Worm (Caenorhabditis elegans): ENCODE results near the gene vgln-1.

vgln-1 gene

ce11 chrII:9934570-9934969 is 43.7 kb upstream of the vgln-1 start (continued):
- 0 out of 2 replicates have a peak, but pooled peaks have one; percentile 10 for TF ChIP-seq Y53G8AR.9 (GFP tag; conservative IDR thresholded peaks at IDR 0.05)
- no peak for TF ChIP-seq cebp-1 (GFP tag; IDR thresholded peaks at IDR 0.05)
- no peak for TF ChIP-seq cebp-1 (tag; optimal IDR thresholded peaks at IDR 0.05)
- TF ChIP-seq dpff-1 (tag; optimal IDR thresholded peaks at IDR 0.05) = no peak
- peak; percentile 71; the same call in 1 of the 2 replicates for TF ChIP-seq madf-3 (GFP tag; IDR thresholded peaks at IDR 0.05)
- TF ChIP-seq mel-28 (tag; optimal IDR thresholded peaks at IDR 0.05; ENCODE audit: borderline replicate concordance) = no peak

- TF ChIP-seq madf-6 (GFP tag; IDR thresholded peaks at IDR 0.05) (no peak), F52B5.7 (tag; optimal IDR thresholded peaks at IDR 0.05) (peak; percentile 20), die-1 (tag; optimal IDR thresholded peaks at IDR 0.05) (peak; percentile 40), unc-62 (GFP tag; optimal IDR thresholded peaks at IDR 0.05) (no peak), dpff-1 (tag; optimal IDR thresholded peaks at IDR 0.05) (peak; percentile 72), lin-26 (GFP tag; IDR thresholded peaks at IDR 0.05) (peak; percentile 54; the same call in 1 of the 2 replicates), ceh-79 (tag; optimal IDR thresholded peaks at IDR 0.05) (peak; percentile 48), pbrm-1 (GFP tag; IDR thresholded peaks at IDR 0.05) (0 out of 2 replicates have a peak, but pooled peaks have one; percentile 14), ets-4 (GFP tag; optimal IDR thresholded peaks at IDR 0.05) (no peak), snpc-1.3 (tag; optimal IDR thresholded peaks at IDR 0.05; ENCODE audit: insufficient read depth) (no peak), Y53G8AR.9 (GFP tag; conservative IDR thresholded peaks at IDR 0.05) (no peak; the same call in 1 of the 2 replicates), sptf-2 (GFP tag; optimal IDR thresholded peaks at IDR 0.05) (no peak), hsf-1 (GFP tag; IDR thresholded peaks at IDR 0.05) (0 out of 2 replicates have a peak, but pooled peaks have one; percentile 20), dox-1 (GFP tag; IDR thresholded peaks at IDR 0.05) (no peak), let-607 (tag; optimal IDR thresholded peaks at IDR 0.05) (no peak), B0336.3 (GFP tag; IDR thresholded peaks at IDR 0.05) (0 out of 2 replicates have a peak, but pooled peaks have one; percentile 22), efl-1 (GFP tag; optimal IDR thresholded peaks at IDR 0.05) (no peak), xnd-1 (tag; optimal IDR thresholded peaks at IDR 0.05) (no peak), ztf-6 (GFP tag; IDR thresholded peaks at IDR 0.05) (no peak), nhr-80 (tag; optimal IDR thresholded peaks at IDR 0.05) (peak; percentile 18), ceh-58 (GFP tag; IDR thresholded peaks at IDR 0.05) (no peak), athp-1 (tag; optimal IDR thresholded peaks at IDR 0.05) (no peak), tlf-1 (GFP tag; optimal IDR thresholded peaks at IDR 0.05) (peak; percentile 64), ztf-3 (GFP tag; optimal IDR thresholded peaks at IDR 0.05) (no peak), F23B12.7 (tag; optimal IDR thresholded peaks at IDR 0.05; ENCODE audit: insufficient read depth) (peak; percentile 2), atf-7 (tag; optimal IDR thresholded peaks at IDR 0.05) (peak; percentile 11), mel-28 (tag; optimal IDR thresholded peaks at IDR 0.05; ENCODE audit: borderline replicate concordance) (no peak), C17E4.6 (GFP tag; IDR thresholded peaks at IDR 0.05) (no peak), akir-1 (GFP tag; optimal IDR thresholded peaks at IDR 0.05) (no peak), let-526 (GFP tag; IDR thresholded peaks at IDR 0.05) (no peak), ztf-28 (GFP tag; IDR thresholded peaks at IDR 0.05) (no peak), ztf-26 (tag; optimal IDR thresholded peaks at IDR 0.05) (peak; percentile 14), cebp-2 (GFP tag; IDR thresholded peaks at IDR 0.05) (0 out of 2 replicates have a peak, but pooled peaks have one; percentile 17), sdz-38 (tag; optimal IDR thresholded peaks at IDR 0.05) (no peak), Y56A3A.18 (GFP tag; IDR thresholded peaks at IDR 0.05) (peak; percentile 45; the same call in 1 of the 2 replicates), Y95B8A.8 (GFP tag; IDR thresholded peaks at IDR 0.05) (no peak), madf-10 (tag; optimal IDR thresholded peaks at IDR 0.05) (peak; percentile 51), ztf-25 (GFP tag; IDR thresholded peaks at IDR 0.05) (no peak), snpc-1.1 (tag; optimal IDR thresholded peaks at IDR 0.05; ENCODE audit: insufficient read depth) (no peak), bed-1 (GFP tag; IDR thresholded peaks at IDR 0.05) (no peak), zim-3 (tag; optimal IDR thresholded peaks at IDR 0.05) (peak; percentile 8), chd-7 (tag; optimal IDR thresholded peaks at IDR 0.05) (peak; percentile 10), ama-1 (optimal IDR thresholded peaks at IDR 0.05) (peak; percentile 65), ama-1 (GFP tag; optimal IDR thresholded peaks at IDR 0.05) (no peak)
Measured at ce11 chrII:9933947-9934383, 43.1 kb upstream of the vgln-1 start.

All from whole organism, young adult.